Fruit fly (Drosophila melanogaster): ENCODE results near the gene stc.

Gene stc

dm6 chr2L:15067832-15068231 lies 45.4 kb upstream of the stc start (continued):
- TF ChIP-seq HmgZ (tag; optimal IDR thresholded peaks at IDR 0.05) (peak; percentile 97), CG2889 (GFP tag; IDR thresholded peaks at IDR 0.05) (no peak), Dbx (GFP tag; IDR thresholded peaks at IDR 0.05) (peak; percentile 64; the same call in 2 of the 3 replicates), CG14860 (GFP tag; IDR thresholded peaks at IDR 0.05; ENCODE audit: partially characterized antibody) (peak; percentile 65), org-1 (GFP tag; optimal IDR thresholded peaks at IDR 0.05) (no peak), CG31365 (tag; optimal IDR thresholded peaks at IDR 0.05) (peak; percentile 14), CG6689 (GFP tag; IDR thresholded peaks at IDR 0.05) (no peak), gfzf (GFP tag; optimal IDR thresholded peaks at IDR 0.05) (peak; percentile 53), pzg (GFP tag; optimal IDR thresholded peaks at IDR 0.05) (peak; percentile 99), ro (GFP tag; IDR thresholded peaks at IDR 0.05) (no peak), bsh (GFP tag; optimal IDR thresholded peaks at IDR 0.05) (no peak), CG10462 (GFP tag; optimal IDR thresholded peaks at IDR 0.05) (no peak), unpg (GFP tag; optimal IDR thresholded peaks at IDR 0.05) (peak; percentile 28), CG12071 (GFP tag; optimal IDR thresholded peaks at IDR 0.05) (no peak), Fer3 (tag; optimal IDR thresholded peaks at IDR 0.05) (peak; percentile 44), CG30020 (tag; optimal IDR thresholded peaks at IDR 0.05) (peak; percentile 39), CG15601 (tag; optimal IDR thresholded peaks at IDR 0.05) (peak; percentile 54), Dek (tag; optimal IDR thresholded peaks at IDR 0.05) (peak; percentile 38), shn (GFP tag; optimal IDR thresholded peaks at IDR 0.05) (no peak), Camta (GFP tag; optimal IDR thresholded peaks at IDR 0.05) (peak; percentile 25), Sox100B (GFP tag; optimal IDR thresholded peaks at IDR 0.05) (no peak), inv (GFP tag; IDR thresholded peaks at IDR 0.05; ENCODE audit: partially characterized antibody) (peak; percentile 78; the same call in 1 of the 2 replicates), CG17568 (GFP tag; optimal IDR thresholded peaks at IDR 0.05) (no peak), Asciz (GFP tag; optimal IDR thresholded peaks at IDR 0.05) (no peak), Side (GFP tag; optimal IDR thresholded peaks at IDR 0.05) (peak; percentile 22), slp2 (GFP tag; optimal IDR thresholded peaks at IDR 0.05) (no peak), Lim3 (GFP tag; IDR thresholded peaks at IDR 0.05) (no peak), NK7.1 (GFP tag; optimal IDR thresholded peaks at IDR 0.05) (no peak), hth (optimal IDR thresholded peaks at IDR 0.05) (no peak), CG17829 (tag; optimal IDR thresholded peaks at IDR 0.05) (peak; percentile 79), p53 (GFP tag; optimal IDR thresholded peaks at IDR 0.05) (no peak), Drgx (GFP tag; IDR thresholded peaks at IDR 0.05) (no peak), sqz (GFP tag; optimal IDR thresholded peaks at IDR 0.05) (no peak), bowl (GFP tag; IDR thresholded peaks at IDR 0.05) (no peak), HLH3B (GFP tag; IDR thresholded peaks at IDR 0.05) (no peak), zf30C (GFP tag; optimal IDR thresholded peaks at IDR 0.05) (peak; percentile 20), Lhr (GFP tag; optimal IDR thresholded peaks at IDR 0.05) (peak; percentile 78), mirr (GFP tag; optimal IDR thresholded peaks at IDR 0.05) (peak; percentile 77), CG31224 (GFP tag; IDR thresholded peaks at IDR 0.05) (no peak), CG6272 (GFP tag; IDR thresholded peaks at IDR 0.05) (no peak), knrl (GFP tag; IDR thresholded peaks at IDR 0.05; ENCODE audit: partially characterized antibody) (peak; percentile 88), NfI (GFP tag; optimal IDR thresholded peaks at IDR 0.05) (peak; percentile 47), NC2α (GFP tag; optimal IDR thresholded peaks at IDR 0.05) (no peak), CG11085 (GFP tag; IDR thresholded peaks at IDR 0.05) (peak; percentile 31; the same call in 1 of the 2 replicates), Deaf1 (tag; optimal IDR thresholded peaks at IDR 0.05) (peak; percentile 47), pho (GFP tag; optimal IDR thresholded peaks at IDR 0.05) (peak; percentile 16), Nf-YB (GFP tag; optimal IDR thresholded peaks at IDR 0.05) (peak; percentile 15), CG9437 (GFP tag; optimal IDR thresholded peaks at IDR 0.05) (no peak), row (GFP tag; IDR thresholded peaks at IDR 0.05) (peak; percentile 75), bab2 (GFP tag; optimal IDR thresholded peaks at IDR 0.05) (no peak), CG18476 (GFP tag; optimal IDR thresholded peaks at IDR 0.05) (no peak)

All from whole organism, embryonic.